Worm (Caenorhabditis elegans) whole organism, L4 larva: ENCODE measurements around the gene H04D03.7.
A peak's percentile ranks its signal among the peaks of the same experiment; 100 is the strongest.

Source experiments
- D1046.2 ChIP-seq: fragments of 200-800 bp; sonication (Bioruptor generic); IDR thresholded peaks from 2 replicates; pipeline ENCODE4 v1.3.6; 2022; ENCODE audit warnings: missing genetic modification characterization, missing compliant biosample characterization
- F26F4.8 ChIP-seq: fragments of 200-800 bp; sonication (Bioruptor generic); conservative IDR thresholded peaks from 2 replicates; pipeline ENCODE4 v1.3.6; 2022; ENCODE audit warnings: missing genetic modification characterization, missing compliant biosample characterization
- F37D6.2 ChIP-seq: sonication (generic microtip); optimal IDR thresholded peaks from 2 replicates; lab custom pipeline; 2016; ENCODE audit warnings: mild to moderate bottlenecking, missing genetic modification characterization, missing compliant biosample characterization
- F49E8.2 ChIP-seq: sonication (generic microtip); optimal IDR thresholded peaks from 2 replicates; lab custom pipeline; 2016; ENCODE audit warnings: missing compliant biosample characterization, mild to moderate bottlenecking, missing genetic modification characterization, borderline replicate concordance
- R02D3.7 ChIP-seq: fragments of 150-350 bp; sonication (generic microtip); optimal IDR thresholded peaks from 3 replicates; lab custom pipeline; 2014; ENCODE audit warnings: missing biosample characterization, missing genetic modification characterization
- Y48G9A.11 ChIP-seq: fragments of 200-800 bp; sonication (Bioruptor generic); IDR thresholded peaks from 2 replicates; pipeline ENCODE4 v1.3.6; 2022; ENCODE audit warnings: missing genetic modification reagents, missing genetic modification characterization, missing compliant biosample characterization
- Y75B8A.6 ChIP-seq: fragments of 200-800 bp; sonication (Bioruptor generic); IDR thresholded peaks from 2 replicates; pipeline ENCODE4 v1.3.6; 2022; ENCODE audit warnings: missing genetic modification reagents, missing genetic modification characterization, missing compliant biosample characterization
- ZK337.2 ChIP-seq: fragments of 200-800 bp; sonication (Bioruptor generic); IDR thresholded peaks from 2 replicates; pipeline ENCODE4 v1.3.6; 2022; ENCODE audit warnings: missing genetic modification reagents, missing genetic modification characterization, missing compliant biosample characterization
- ZK546.5 ChIP-seq, 2 experiments: sonication (generic microtip); optimal IDR thresholded peaks; 2 replicates each; lab custom pipeline; 2017; ENCODE audit warnings: missing biosample characterization in 2 of 2, missing genetic modification characterization in 2 of 2
- ceh-20 ChIP-seq: fragments of 200-800 bp; sonication (Bioruptor generic); IDR thresholded peaks from 2 replicates; pipeline ENCODE4 v1.3.6; 2022; ENCODE audit warnings: missing genetic modification reagents, missing genetic modification characterization, missing compliant biosample characterization
- ceh-28 ChIP-seq: fragments of 150-350 bp; optimal IDR thresholded peaks from 2 replicates; lab custom pipeline; 2014; ENCODE audit warnings: missing biosample characterization, missing genetic modification reagents, missing genetic modification characterization
- ceh-44 ChIP-seq: fragments of 200-800 bp; sonication (Bioruptor generic); IDR thresholded peaks from 2 replicates; pipeline ENCODE4 v1.3.6; 2022; ENCODE audit warnings: missing genetic modification reagents, missing genetic modification characterization, missing compliant biosample characterization
- ceh-62 ChIP-seq: sonication (generic microtip); optimal IDR thresholded peaks from 2 replicates; lab custom pipeline; 2017; ENCODE audit warnings: missing biosample characterization, missing genetic modification characterization
- ceh-82 ChIP-seq: sonication (generic microtip); optimal IDR thresholded peaks from 2 replicates; lab custom pipeline; 2017; ENCODE audit warnings: missing biosample characterization, missing genetic modification characterization
- ces-1 ChIP-seq: fragments of 150-350 bp; sonication (generic microtip); optimal IDR thresholded peaks from 4 replicates; lab custom pipeline; 2014; ENCODE audit warnings: missing biosample characterization, missing genetic modification reagents, missing genetic modification characterization
- ctbp-1 ChIP-seq: fragments of 200-800 bp; sonication (Bioruptor generic); IDR thresholded peaks from 2 replicates; pipeline ENCODE4 v1.3.6; 2022; ENCODE audit warnings: missing genetic modification reagents, missing genetic modification characterization, missing compliant biosample characterization
- daf-12 ChIP-seq: fragments of 150-350 bp; optimal IDR thresholded peaks from 2 replicates; lab custom pipeline; 2014; ENCODE audit warnings: missing biosample characterization, missing genetic modification reagents, missing genetic modification characterization
- dmd-6 ChIP-seq: fragments of 200-800 bp; sonication (Bioruptor generic); IDR thresholded peaks from 2 replicates; pipeline ENCODE4 v1.3.6; 2022; ENCODE audit warnings: missing genetic modification reagents, missing genetic modification characterization, missing compliant biosample characterization
- duxl-1 ChIP-seq: sonication (generic microtip); optimal IDR thresholded peaks from 2 replicates; lab custom pipeline; 2016; ENCODE audit warnings: mild to moderate bottlenecking, missing genetic modification characterization, moderate library complexity, missing compliant biosample characterization; ENCODE audit not compliant: poor library complexity
- egl-27 ChIP-seq: sonication (generic microtip); optimal IDR thresholded peaks from 3 replicates; lab custom pipeline; 2017; ENCODE audit warnings: missing biosample characterization, missing genetic modification reagents, missing genetic modification characterization
- egl-43 ChIP-seq: fragments of 200-800 bp; sonication (Bioruptor generic); IDR thresholded peaks from 2 replicates; pipeline ENCODE4 v1.3.6; 2022; ENCODE audit warnings: missing genetic modification reagents, missing genetic modification characterization, missing compliant biosample characterization
- fos-1 ChIP-seq: fragments of 150-350 bp; optimal IDR thresholded peaks from 2 replicates; lab custom pipeline; 2014; ENCODE audit warnings: missing biosample characterization, missing genetic modification characterization
- hif-1 ChIP-seq, 2 experiments: sonication (generic microtip); optimal IDR thresholded peaks; 2 replicates each; lab custom pipeline; 2016 to 2017; ENCODE audit warnings: missing compliant biosample characterization in 2 of 2, missing genetic modification characterization in 2 of 2, missing genetic modification reagents in 2 of 2, missing genotype in 2 of 2, mild to moderate bottlenecking in 1 of 2
- hlh-11 ChIP-seq: fragments of 200-800 bp; sonication (Bioruptor generic); optimal IDR thresholded peaks from 2 replicates; lab custom pipeline; 2018; ENCODE audit warnings: mild to moderate bottlenecking, missing genetic modification characterization, missing compliant biosample characterization
- jun-1 ChIP-seq: fragments of 150-350 bp; optimal IDR thresholded peaks from 2 replicates; lab custom pipeline; 2014; ENCODE audit warnings: missing biosample characterization, missing genetic modification reagents, missing genetic modification characterization
- lin-1 ChIP-seq: fragments of 200-800 bp; sonication (Bioruptor generic); IDR thresholded peaks from 2 replicates; pipeline ENCODE4 v1.3.6; 2022; ENCODE audit warnings: missing genetic modification reagents, missing genetic modification characterization, missing compliant biosample characterization
- lin-13 ChIP-seq: fragments of 150-350 bp; optimal IDR thresholded peaks from 2 replicates; lab custom pipeline; 2014; ENCODE audit warnings: missing biosample characterization, missing genetic modification reagents, missing genetic modification characterization
- lin-15B ChIP-seq: fragments of 150-350 bp; sonication (generic microtip); optimal IDR thresholded peaks from 3 replicates; lab custom pipeline; 2014; ENCODE audit warnings: missing biosample characterization, missing genetic modification characterization
- lin-39 ChIP-seq: fragments of 150-350 bp; optimal IDR thresholded peaks from 2 replicates; lab custom pipeline; 2014; ENCODE audit warnings: missing biosample characterization, missing genetic modification reagents, missing genetic modification characterization
- lir-3 ChIP-seq: sonication (generic microtip); optimal IDR thresholded peaks from 2 replicates; lab custom pipeline; 2016; ENCODE audit warnings: mild to moderate bottlenecking, missing genetic modification characterization, missing compliant biosample characterization
- lsy-2 ChIP-seq, 2 experiments: fragments of 150-350 bp in 1 of 2; sonication (generic microtip) in 1 of 2; optimal IDR thresholded peaks; 2 replicates each; lab custom pipeline; 2014 to 2017; ENCODE audit warnings: missing biosample characterization in 2 of 2, missing genetic modification characterization in 2 of 2
- mdl-1 ChIP-seq, 2 experiments: fragments of 150-350 bp in 1 of 2; sonication (generic microtip) in 1 of 2; optimal IDR thresholded peaks; 2 replicates each; lab custom pipeline; 2014 to 2017; ENCODE audit warnings: missing biosample characterization in 2 of 2, missing genetic modification characterization in 2 of 2
- mep-1 ChIP-seq: fragments of 150-350 bp; sonication (generic microtip); optimal IDR thresholded peaks from 3 replicates; lab custom pipeline; 2014; ENCODE audit warnings: missing biosample characterization, missing genetic modification characterization
- mxl-2 ChIP-seq: fragments of 200-800 bp; sonication (Bioruptor generic); conservative IDR thresholded peaks from 2 replicates; pipeline ENCODE4 v1.3.6; 2022; ENCODE audit warnings: missing genetic modification reagents, missing genetic modification characterization, missing compliant biosample characterization
- nhr-102 ChIP-seq: sonication (generic microtip); optimal IDR thresholded peaks from 2 replicates; lab custom pipeline; 2016; ENCODE audit warnings: mild to moderate bottlenecking, missing genetic modification characterization, moderate library complexity, missing compliant biosample characterization
- nhr-11 ChIP-seq: fragments of 150-350 bp; optimal IDR thresholded peaks from 2 replicates; lab custom pipeline; 2014; ENCODE audit warnings: missing biosample characterization, missing genetic modification characterization
- nhr-237 ChIP-seq: sonication (generic microtip); optimal IDR thresholded peaks from 2 replicates; lab custom pipeline; 2017; ENCODE audit warnings: missing biosample characterization, missing genetic modification characterization
- nhr-25 ChIP-seq: sonication (generic microtip); optimal IDR thresholded peaks from 2 replicates; lab custom pipeline; 2017; ENCODE audit warnings: missing genetic modification characterization, mild to moderate bottlenecking, missing compliant biosample characterization, antibody characterized with exemption, moderate library complexity, borderline replicate concordance; ENCODE audit not compliant: insufficient read depth
- nhr-28 ChIP-seq: fragments of 150-350 bp; optimal IDR thresholded peaks from 2 replicates; lab custom pipeline; 2014; ENCODE audit warnings: missing biosample characterization, missing genetic modification characterization
- nhr-41 ChIP-seq: fragments of 200-800 bp; sonication (Bioruptor generic); IDR thresholded peaks from 2 replicates; pipeline ENCODE4 v1.3.6; 2022; ENCODE audit warnings: missing genetic modification reagents, missing genetic modification characterization, missing compliant biosample characterization
- nhr-42 ChIP-seq: fragments of 200-800 bp; sonication (Bioruptor generic); IDR thresholded peaks from 2 replicates; pipeline ENCODE4 v1.3.6; 2022; ENCODE audit warnings: missing genetic modification characterization, missing compliant biosample characterization
- nhr-6 ChIP-seq: fragments of 150-350 bp; optimal IDR thresholded peaks from 2 replicates; lab custom pipeline; 2014; ENCODE audit warnings: missing biosample characterization, missing genetic modification characterization
- nhr-76 ChIP-seq: fragments of 150-350 bp; optimal IDR thresholded peaks from 2 replicates; lab custom pipeline; 2014; ENCODE audit warnings: missing biosample characterization, missing genetic modification characterization
- sdz-12 ChIP-seq: fragments of 200-800 bp; sonication (Bioruptor generic); optimal IDR thresholded peaks from 2 replicates; lab custom pipeline; 2018; ENCODE audit warnings: mild to moderate bottlenecking, missing genetic modification characterization, missing compliant biosample characterization
- tra-1 ChIP-seq: fragments of 200-800 bp; sonication (Bioruptor generic); IDR thresholded peaks from 2 replicates; pipeline ENCODE4 v1.3.6; 2022; ENCODE audit warnings: missing genetic modification reagents, missing genetic modification characterization, missing compliant biosample characterization
- unc-130 ChIP-seq: sonication (generic microtip); optimal IDR thresholded peaks from 2 replicates; lab custom pipeline; 2016; ENCODE audit warnings: missing genetic modification reagents, missing genetic modification characterization, missing compliant biosample characterization
- unc-62 ChIP-seq, 3 experiments: fragments of 150-350 bp in 1 of 3; sonication (generic microtip); optimal IDR thresholded peaks in 2 of 3; peaks in 1 of 3; 1 replicate in 1 of 3; 2 replicates in 2 of 3; lab custom pipeline; 2014 to 2017; ENCODE audit warnings: missing biosample characterization in 3 of 3, missing genetic modification characterization in 3 of 3, missing genetic modification reagents in 3 of 3, missing genotype in 1 of 3
- zfp-2 ChIP-seq: sonication (generic microtip); optimal IDR thresholded peaks from 2 replicates; lab custom pipeline; 2016; ENCODE audit warnings: mild to moderate bottlenecking, missing genetic modification characterization, missing compliant biosample characterization
- zip-2 ChIP-seq: fragments of 150-350 bp; optimal IDR thresholded peaks from 2 replicates; lab custom pipeline; 2014; ENCODE audit warnings: missing biosample characterization, missing genetic modification characterization
- ztf-11 ChIP-seq: fragments of 150-350 bp; optimal IDR thresholded peaks from 2 replicates; lab custom pipeline; 2014; ENCODE audit warnings: missing biosample characterization, missing genetic modification characterization
- ztf-7 ChIP-seq: fragments of 150-350 bp; optimal IDR thresholded peaks from 2 replicates; lab custom pipeline; 2014; ENCODE audit warnings: missing biosample characterization, missing genetic modification characterization

H04D03.7 gene

DNA sequence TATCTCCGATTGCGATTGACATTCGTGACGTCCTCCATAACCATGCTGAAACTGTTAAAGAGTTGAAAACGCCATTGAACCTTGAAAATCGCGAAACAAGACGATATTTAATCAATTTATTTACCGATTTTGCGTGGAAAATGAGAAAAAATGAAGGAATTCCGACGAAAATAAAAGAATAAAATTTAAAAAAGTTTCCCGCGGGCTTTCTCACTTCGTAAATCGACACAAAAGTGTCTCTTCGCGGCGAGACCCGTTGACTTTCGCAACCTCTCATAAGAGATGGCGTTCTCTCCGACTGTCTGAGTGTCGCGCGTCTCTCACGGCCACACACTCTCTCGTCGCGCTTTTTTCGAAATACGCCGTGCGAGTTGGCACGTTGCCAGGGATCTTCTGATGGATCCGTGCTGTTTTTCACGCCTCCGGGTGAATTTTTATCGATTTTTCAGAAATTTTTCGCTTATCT is 39.4 kb downstream of the H04D03.7 start, which contains the start of gene hat-1 (continued):
- TF ChIP-seq mxl-2 (GFP tag; lab: Robert Waterston, UW): no peak
- TF ChIP-seq lin-39 (tag; lab: Kevin White, UChicago): no peak
- TF ChIP-seq F26F4.8 (GFP tag; lab: Robert Waterston, UW): no peak
- TF ChIP-seq ceh-44 (GFP tag; lab: Robert Waterston, UW): peak; percentile 78
- peak; percentile 92 for TF ChIP-seq zfp-2 (tag; lab: Kevin White, UChicago)
- peak; percentile 66 for TF ChIP-seq ztf-7 (tag; lab: Kevin White, UChicago)
- peak; percentile 75 for TF ChIP-seq Y48G9A.11
- no peak for TF ChIP-seq ceh-62 (tag; lab: Kevin White, UChicago)
- TF ChIP-seq nhr-6 (tag; lab: Kevin White, UChicago): peak; percentile 93
- TF ChIP-seq dmd-6 (GFP tag; lab: Robert Waterston, UW): peak; percentile 93
- peak; percentile 93 for TF ChIP-seq egl-43 (GFP tag; lab: Robert Waterston, UW)
- peak; percentile 76; the same call in 1 of the 2 replicates for TF ChIP-seq lin-1 (GFP tag; lab: Robert Waterston, UW)
- TF ChIP-seq ctbp-1 (GFP tag; lab: Robert Waterston, UW): peak; percentile 96
- TF ChIP-seq egl-27: no peak
- TF ChIP-seq lir-3: no peak
- peak; percentile 89 for TF ChIP-seq nhr-25 (tag; lab: Kevin White, UChicago)
- no peak for TF ChIP-seq ztf-11 (tag; lab: Kevin White, UChicago)
- peak; percentile 73; the same call in 1 of the 2 replicates for TF ChIP-seq nhr-41 (GFP tag; lab: Robert Waterston, UW)
- peak; percentile 93 for TF ChIP-seq nhr-11 (tag; lab: Kevin White, UChicago)
- TF ChIP-seq ceh-28 (tag; lab: Kevin White, UChicago): peak; percentile 25
- TF ChIP-seq jun-1 (tag; lab: Kevin White, UChicago): peak; percentile 57
- TF ChIP-seq D1046.2: peak; percentile 91
- no peak for TF ChIP-seq fos-1 (tag; lab: Kevin White, UChicago)
- TF ChIP-seq unc-62 (GFP tag; optimal IDR thresholded peaks at IDR 0.05 in 1 of 2; lab: Kevin White, UChicago): peak in 1 of 2 experiments; percentile 39
- no peak for TF ChIP-seq unc-62 (tag; optimal IDR thresholded peaks at IDR 0.05; lab: Kevin White, UChicago)
- TF ChIP-seq duxl-1 (tag; lab: Kevin White, UChicago): peak; percentile 89
- TF ChIP-seq ceh-82 (tag; lab: Kevin White, UChicago): no peak
- TF ChIP-seq ZK546.5 (tag; optimal IDR thresholded peaks at IDR 0.05; lab: Kevin White, UChicago): peak in 1 of 2 experiments; percentile 40
- TF ChIP-seq sdz-12 (GFP tag; lab: Kevin White, UChicago): no peak
- peak; percentile 53 for TF ChIP-seq nhr-28 (tag; lab: Kevin White, UChicago)
- TF ChIP-seq mdl-1 (tag; optimal IDR thresholded peaks at IDR 0.05; lab: Kevin White, UChicago): peak in 1 of 2 experiments; percentile 83
- no peak for TF ChIP-seq ZK337.2 (GFP tag; lab: Robert Waterston, UW)
- no peak for TF ChIP-seq ces-1 (GFP tag; lab: Kevin White, UChicago)
- TF ChIP-seq R02D3.7: peak; percentile 91
- no peak for TF ChIP-seq Y75B8A.6 (GFP tag; lab: Robert Waterston, UW)
- peak; percentile 82 for TF ChIP-seq unc-130
- TF ChIP-seq hlh-11 (tag; lab: Kevin White, UChicago): peak; percentile 96
- peak; percentile 96 for TF ChIP-seq ceh-20 (GFP tag; lab: Robert Waterston, UW)
- peak; percentile 88 for TF ChIP-seq tra-1 (GFP tag; lab: Robert Waterston, UW)
- TF ChIP-seq lsy-2 (tag; optimal IDR thresholded peaks at IDR 0.05; lab: Kevin White, UChicago): peak; percentile 66 to 95
- TF ChIP-seq zip-2 (tag; lab: Kevin White, UChicago): peak; percentile 64
- TF ChIP-seq mep-1 (tag; lab: Kevin White, UChicago): peak; percentile 95
- peak; percentile 92 for TF ChIP-seq F49E8.2
- TF ChIP-seq nhr-102 (tag; lab: Kevin White, UChicago): peak; percentile 94
- no peak for TF ChIP-seq nhr-237
- TF ChIP-seq nhr-76: no peak
- peak; percentile 75 for TF ChIP-seq lin-15B (tag; lab: Kevin White, UChicago)
- peak; percentile 94 for TF ChIP-seq lin-13
- TF ChIP-seq F37D6.2 (tag; lab: Kevin White, UChicago): peak; percentile 92
- peak; percentile 69 to 91 for TF ChIP-seq hif-1 (tag; optimal IDR thresholded peaks at IDR 0.05; lab: Kevin White, UChicago)
- TF ChIP-seq nhr-42: peak; percentile 93
- no peak for TF ChIP-seq daf-12 (tag; lab: Kevin White, UChicago)
